Worm (Caenorhabditis elegans) whole organism, midembryonic: ENCODE results near the gene trpp-11.

Experiments
- T22C8.4 ChIP-seq: fragments of 200-800 bp; sonication (Bioruptor generic); IDR thresholded peaks from 2 replicates; pipeline ENCODE4 v1.3.6; 2022; ENCODE audit warnings: missing genetic modification characterization, missing compliant biosample characterization
- flt-1 ChIP-seq: fragments of 200-800 bp; sonication (Bioruptor generic); IDR thresholded peaks from 2 replicates; pipeline ENCODE4 v1.3.6; 2022; ENCODE audit warnings: missing genetic modification characterization, missing compliant biosample characterization
- klf-2 ChIP-seq: fragments of 200-800 bp; sonication (Bioruptor generic); conservative IDR thresholded peaks from 2 replicates; pipeline ENCODE4 v1.3.6; 2022; ENCODE audit warnings: missing genetic modification reagents, missing genetic modification characterization, missing compliant biosample characterization
- med-1 ChIP-seq: sonication (generic microtip); optimal IDR thresholded peaks from 2 replicates; lab custom pipeline; 2017; ENCODE audit warnings: missing genetic modification characterization, mild to moderate bottlenecking, missing compliant biosample characterization, antibody characterized with exemption, missing genetic modification reagents; ENCODE audit not compliant: insufficient read depth
- ref-1 ChIP-seq: fragments of 200-800 bp; sonication (Bioruptor generic); conservative IDR thresholded peaks from 2 replicates; pipeline ENCODE4 v1.3.6; 2022; ENCODE audit warnings: missing genetic modification reagents, missing genetic modification characterization, missing compliant biosample characterization
- tab-1 ChIP-seq: fragments of 200-800 bp; sonication (Bioruptor generic); IDR thresholded peaks from 2 replicates; pipeline ENCODE4 v1.3.6; 2022; ENCODE audit warnings: missing genetic modification characterization, missing compliant biosample characterization
- ztf-23 ChIP-seq: fragments of 200-800 bp; sonication (Bioruptor generic); IDR thresholded peaks from 2 replicates; pipeline ENCODE4 v1.3.6; 2022; ENCODE audit warnings: missing genetic modification reagents, missing genetic modification characterization, missing compliant biosample characterization
- ztf-29 ChIP-seq: fragments of 200-800 bp; sonication (Bioruptor generic); IDR thresholded peaks from 2 replicates; pipeline ENCODE4 v1.3.6; 2022; ENCODE audit warnings: missing genetic modification reagents, missing genetic modification characterization, missing compliant biosample characterization

DNA sequence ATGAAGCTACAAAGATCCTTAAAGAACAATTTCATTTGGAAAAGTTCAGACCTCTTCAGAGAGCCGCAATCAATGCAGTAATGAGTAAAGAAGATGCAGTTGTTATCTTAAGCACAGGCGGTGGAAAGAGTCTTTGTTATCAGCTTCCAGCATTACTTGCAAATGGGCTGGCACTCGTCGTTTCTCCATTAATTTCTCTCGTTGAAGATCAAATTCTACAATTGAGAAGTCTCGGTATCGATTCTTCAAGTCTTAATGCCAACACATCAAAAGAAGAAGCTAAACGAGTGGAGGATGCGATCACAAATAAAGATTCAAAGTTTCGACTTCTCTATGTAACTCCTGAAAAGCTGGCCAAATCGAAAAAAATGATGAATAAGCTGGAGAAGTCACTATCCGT, 62.0 kb downstream of the trpp-11 start:
- TF ChIP-seq ztf-29 (GFP tag; lab: Robert Waterston, UW) (no peak), T22C8.4 (no peak), tab-1 (no peak), ztf-23 (GFP tag; lab: Robert Waterston, UW) (no peak), med-1 (no peak), flt-1 (GFP tag; lab: Robert Waterston, UW) (no peak), ref-1 (no peak), klf-2 (GFP tag; lab: Robert Waterston, UW) (no peak)
